Fruit fly (Drosophila melanogaster) whole organism, embryonic: ENCODE data around the gene CG6959.

Source experiments
- BtbVII ChIP-seq: fragments of 200-800 bp; sonication (Bioruptor generic); optimal IDR thresholded peaks from 3 replicates; lab custom pipeline; 2017; ENCODE audit warnings: missing biosample characterization, mild to moderate bottlenecking, missing genetic modification characterization
- CG10147 ChIP-seq: fragments of 200-800 bp; sonication (Bioruptor generic); optimal IDR thresholded peaks from 2 replicates; lab custom pipeline; 2019; ENCODE audit warnings: missing biosample characterization, mild to moderate bottlenecking, missing genetic modification characterization, moderate library complexity
- CG10209 ChIP-seq: fragments of 200-800 bp; sonication (Bioruptor generic); optimal IDR thresholded peaks from 3 replicates; lab custom pipeline; 2017; ENCODE audit warnings: missing biosample characterization, mild to moderate bottlenecking, missing genetic modification characterization, missing genetic modification reagents
- CG1024 ChIP-seq: fragments of 200-800 bp; sonication (Bioruptor generic); IDR thresholded peaks from 2 replicates; pipeline ENCODE4 v1.3.6; 2022; ENCODE audit warnings: missing biosample characterization, missing genetic modification characterization
- CG10267 ChIP-seq: fragments of 200-800 bp; sonication (Bioruptor generic); optimal IDR thresholded peaks from 2 replicates; lab custom pipeline; 2018; ENCODE audit warnings: missing biosample characterization, mild to moderate bottlenecking, missing genetic modification characterization, moderate library complexity
- CG10543 ChIP-seq: fragments of 200-800 bp; sonication (Bioruptor generic); optimal IDR thresholded peaks from 3 replicates; lab custom pipeline; 2017; ENCODE audit warnings: missing biosample characterization, mild to moderate bottlenecking, missing genetic modification characterization, moderate library complexity
- CG13894 ChIP-seq: fragments of 200-800 bp; sonication (Bioruptor generic); optimal IDR thresholded peaks from 3 replicates; lab custom pipeline; 2018; ENCODE audit warnings: missing biosample characterization, mild to moderate bottlenecking, missing genetic modification characterization, moderate library complexity
- CG15696 ChIP-seq: fragments of 200-800 bp; sonication (Bioruptor generic); optimal IDR thresholded peaks from 2 replicates; lab custom pipeline; 2019; ENCODE audit warnings: missing biosample characterization, mild to moderate bottlenecking, missing genetic modification characterization, moderate library complexity
- CG1792 ChIP-seq: fragments of 200-800 bp; sonication (Bioruptor generic); optimal IDR thresholded peaks from 2 replicates; lab custom pipeline; 2016; ENCODE audit warnings: missing biosample characterization, missing genetic modification characterization
- CG2678 ChIP-seq: fragments of 200-800 bp; sonication (Bioruptor generic); optimal IDR thresholded peaks from 3 replicates; lab custom pipeline; 2019; ENCODE audit warnings: missing biosample characterization, mild to moderate bottlenecking, missing genetic modification characterization, moderate library complexity
- CG31365 ChIP-seq: fragments of 200-800 bp; sonication (Bioruptor generic); optimal IDR thresholded peaks from 2 replicates; lab custom pipeline; 2018; ENCODE audit warnings: missing biosample characterization, mild to moderate bottlenecking, missing genetic modification characterization
- CG4617 ChIP-seq: fragments of 200-800 bp; sonication (Bioruptor generic); optimal IDR thresholded peaks from 3 replicates; lab custom pipeline; 2016; ENCODE audit warnings: missing biosample characterization, missing genetic modification characterization, borderline replicate concordance
- CG5180 ChIP-seq: fragments of 200-800 bp; sonication (Bioruptor generic); optimal IDR thresholded peaks from 3 replicates; lab custom pipeline; 2017; ENCODE audit warnings: missing biosample characterization, missing genetic modification characterization, mild to moderate bottlenecking, moderate library complexity, missing genetic modification reagents
- CG9876 ChIP-seq: fragments of 200-800 bp; sonication (Bioruptor generic); optimal IDR thresholded peaks from 2 replicates; lab custom pipeline; 2016; ENCODE audit warnings: missing biosample characterization, missing genetic modification characterization
- CHES-1-like ChIP-seq: fragments of 200-800 bp; sonication (Bioruptor generic); optimal IDR thresholded peaks from 2 replicates; lab custom pipeline; 2016; ENCODE audit warnings: missing biosample characterization, missing genetic modification characterization
- Dek ChIP-seq: fragments of 200-800 bp; sonication (Bioruptor generic); optimal IDR thresholded peaks from 3 replicates; lab custom pipeline; 2019; ENCODE audit warnings: missing biosample characterization, mild to moderate bottlenecking, missing genetic modification characterization, moderate library complexity
- Drgx ChIP-seq: fragments of 200-800 bp; sonication (Bioruptor generic); IDR thresholded peaks from 2 replicates; pipeline ENCODE4 v1.3.6; 2022; ENCODE audit warnings: missing biosample characterization, missing genetic modification characterization
- Eip74EF ChIP-seq, 2 experiments: fragments of 200-800 bp in 1 of 2; fragments of >200 bp in 1 of 2; sonication (Bioruptor generic) in 1 of 2; optimal IDR thresholded peaks; 2 replicates each; lab custom pipeline; 2017 to 2019; ENCODE audit warnings: missing biosample characterization in 2 of 2, missing genetic modification characterization in 2 of 2, mild to moderate bottlenecking in 1 of 2, moderate library complexity in 1 of 2
- Elba2 ChIP-seq: fragments of 200-800 bp; sonication (Bioruptor generic); optimal IDR thresholded peaks from 3 replicates; lab custom pipeline; 2016; ENCODE audit warnings: missing biosample characterization, missing genetic modification characterization
- HLH4C ChIP-seq: fragments of 200-800 bp; sonication (Bioruptor generic); IDR thresholded peaks from 3 replicates; pipeline ENCODE4 v1.3.6; 2022; ENCODE audit warnings: missing biosample characterization, missing genetic modification characterization; ENCODE audit not compliant: partially characterized antibody
- HmgZ ChIP-seq: fragments of 200-800 bp; sonication (Bioruptor generic); optimal IDR thresholded peaks from 2 replicates; lab custom pipeline; 2018; ENCODE audit warnings: missing biosample characterization, mild to moderate bottlenecking, missing genetic modification characterization
- Hmx ChIP-seq: fragments of 200-800 bp; sonication (Bioruptor generic); optimal IDR thresholded peaks from 2 replicates; lab custom pipeline; 2016; ENCODE audit warnings: missing biosample characterization, missing genetic modification characterization
- Hr51 ChIP-seq, 2 experiments: fragments of 200-800 bp; sonication (Bioruptor generic); optimal IDR thresholded peaks; 2 replicates in 1 of 2; 3 replicates in 1 of 2; lab custom pipeline; 2016 to 2018; ENCODE audit warnings: missing biosample characterization in 2 of 2, missing genetic modification characterization in 2 of 2, mild to moderate bottlenecking in 1 of 2, moderate library complexity in 1 of 2
- Hsf ChIP-seq: fragments of 200-800 bp; sonication (Bioruptor generic); optimal IDR thresholded peaks from 3 replicates; lab custom pipeline; 2016; ENCODE audit warnings: missing biosample characterization, missing genetic modification characterization
- Kr ChIP-seq: fragments of 200-800 bp; sonication (Bioruptor generic); optimal IDR thresholded peaks from 2 replicates; lab custom pipeline; 2017; ENCODE audit warnings: missing biosample characterization, mild to moderate bottlenecking, missing genetic modification characterization
- Lpt ChIP-seq: fragments of >200 bp; optimal IDR thresholded peaks from 2 replicates; lab custom pipeline; 2018; ENCODE audit warnings: missing biosample characterization, missing genetic modification characterization
- Med ChIP-seq: fragments of 200-800 bp; sonication (Bioruptor generic); peaks from one replicate; lab custom pipeline; 2016; ENCODE audit warnings: missing biosample characterization, missing genetic modification characterization, mild to moderate bottlenecking, inconsistent platforms, moderate library complexity
- Meics ChIP-seq: fragments of 200-800 bp; sonication (Bioruptor generic); optimal IDR thresholded peaks from 2 replicates; lab custom pipeline; 2017; ENCODE audit warnings: missing biosample characterization, mild to moderate bottlenecking, missing genetic modification characterization
- NFAT ChIP-seq: fragments of 200-800 bp; sonication (Bioruptor generic); IDR thresholded peaks from 2 replicates; pipeline ENCODE4 v1.3.6; 2022; ENCODE audit warnings: missing biosample characterization, missing genetic modification characterization
- Nf-YB ChIP-seq: fragments of 200-800 bp; sonication (Bioruptor generic); optimal IDR thresholded peaks from 3 replicates; lab custom pipeline; 2019; ENCODE audit warnings: missing biosample characterization, mild to moderate bottlenecking, missing genetic modification characterization, moderate library complexity
- ato ChIP-seq: fragments of 200-800 bp; sonication (Bioruptor generic); IDR thresholded peaks from 2 replicates; pipeline ENCODE4 v1.3.6; 2022; ENCODE audit warnings: missing biosample characterization, missing genetic modification characterization; ENCODE audit not compliant: partially characterized antibody
- bab2 ChIP-seq: fragments of 200-800 bp; sonication (Bioruptor generic); optimal IDR thresholded peaks from 2 replicates; lab custom pipeline; 2016; ENCODE audit warnings: missing biosample characterization, missing genetic modification characterization
- caup ChIP-seq: fragments of 200-800 bp; sonication (Bioruptor generic); optimal IDR thresholded peaks from 3 replicates; lab custom pipeline; 2017; ENCODE audit warnings: missing biosample characterization, mild to moderate bottlenecking, missing genetic modification characterization, moderate library complexity; ENCODE audit not compliant: severe bottlenecking
- ftz-f1 ChIP-seq: fragments of 200-800 bp; sonication (Bioruptor generic); optimal IDR thresholded peaks from 2 replicates; lab custom pipeline; 2016; ENCODE audit warnings: missing biosample characterization, missing genetic modification characterization
- grn ChIP-seq: fragments of 200-800 bp; sonication (Bioruptor generic); optimal IDR thresholded peaks from 3 replicates; lab custom pipeline; 2017; ENCODE audit warnings: missing biosample characterization, missing genetic modification characterization
- gsb ChIP-seq: fragments of 200-800 bp; sonication (Bioruptor generic); IDR thresholded peaks from 2 replicates; pipeline ENCODE4 v1.3.6; 2022; ENCODE audit warnings: missing biosample characterization, missing genetic modification characterization
- jigr1 ChIP-seq: fragments of 200-800 bp; sonication (Bioruptor generic); IDR thresholded peaks from 3 replicates; pipeline ENCODE4 v1.3.6; 2022; ENCODE audit warnings: missing biosample characterization, missing genetic modification characterization
- mam ChIP-seq: fragments of 200-800 bp; sonication (Bioruptor generic); optimal IDR thresholded peaks from 3 replicates; lab custom pipeline; 2016; ENCODE audit warnings: missing biosample characterization, missing genetic modification characterization
- oc ChIP-seq: fragments of 200-800 bp; sonication (Bioruptor generic); optimal IDR thresholded peaks from 2 replicates; lab custom pipeline; 2018; ENCODE audit warnings: missing biosample characterization, mild to moderate bottlenecking, missing genetic modification characterization, moderate library complexity
- rib ChIP-seq: fragments of 200-800 bp; sonication (Bioruptor generic); IDR thresholded peaks from 2 replicates; pipeline ENCODE4 v1.3.6; 2022; ENCODE audit warnings: missing biosample characterization, missing genetic modification characterization
- row ChIP-seq: fragments of 200-800 bp; sonication (Bioruptor generic); IDR thresholded peaks from 3 replicates; pipeline ENCODE4 v1.3.6; 2022; ENCODE audit warnings: missing biosample characterization, missing genetic modification characterization
- schlank ChIP-seq: fragments of 200-800 bp; sonication (Bioruptor generic); optimal IDR thresholded peaks from 2 replicates; lab custom pipeline; 2018; ENCODE audit warnings: missing biosample characterization, mild to moderate bottlenecking, missing genetic modification characterization
- sens ChIP-seq: fragments of 200-800 bp; sonication (Bioruptor generic); peaks from one replicate; lab custom pipeline; 2016; ENCODE audit warnings: missing biosample characterization, missing genetic modification characterization
- tgo ChIP-seq: fragments of 200-800 bp; sonication (Bioruptor generic); IDR thresholded peaks from 3 replicates; pipeline ENCODE4 v1.3.6; 2022; ENCODE audit warnings: missing biosample characterization, missing genetic modification characterization
- vvl ChIP-seq: fragments of 200-800 bp; sonication (Bioruptor generic); IDR thresholded peaks from 2 replicates; pipeline ENCODE4 v1.3.6; 2022; ENCODE audit warnings: missing biosample characterization, missing genetic modification characterization

The CG6959 gene

DNA sequence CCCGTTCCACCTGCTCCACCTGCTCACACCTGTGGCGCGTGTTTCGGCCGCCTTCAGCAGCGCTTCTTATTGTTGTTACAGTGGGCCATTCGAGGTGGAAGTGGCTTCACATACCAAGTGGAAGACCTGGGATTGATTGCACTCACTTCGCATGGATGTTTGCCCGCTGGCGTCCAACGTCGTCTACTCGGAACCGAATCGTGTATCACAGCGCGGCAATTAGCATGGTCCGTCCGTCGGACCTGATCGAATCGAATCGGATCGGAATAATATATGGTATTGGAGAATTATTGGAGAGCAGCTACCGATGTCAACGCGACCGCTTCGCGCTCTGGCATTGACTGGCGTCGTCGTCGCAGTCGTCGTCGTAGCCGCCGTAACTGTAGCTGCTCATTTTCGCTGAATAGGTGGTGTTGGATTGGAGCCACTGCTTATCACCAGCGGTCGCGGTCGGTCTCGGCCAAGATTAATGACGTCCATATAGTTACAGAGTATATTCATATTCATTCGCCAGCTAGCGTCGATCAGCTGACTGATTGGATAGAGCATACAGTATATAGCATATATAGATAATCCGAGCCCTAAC, 56.3 kb downstream of the CG6959 start, which contains the start of gene ClC-a (continued):
- TF ChIP-seq CG2678 (tag; lab: Kevin White, UChicago), result peak; percentile 3
- no peak for TF ChIP-seq CG10147
- TF ChIP-seq CG1792, result no peak
- TF ChIP-seq CG15696 (tag; lab: Kevin White, UChicago), result no peak
- peak; percentile 23 for TF ChIP-seq BtbVII (GFP tag; lab: Kevin White, UChicago)
- TF ChIP-seq NFAT (GFP tag; lab: Robert Waterston, UW), result no peak
- no peak for TF ChIP-seq CG31365 (tag; lab: Kevin White, UChicago)
- no peak for TF ChIP-seq Drgx (GFP tag; lab: Robert Waterston, UW)
- TF ChIP-seq oc (tag; lab: Kevin White, UChicago), result no peak
- TF ChIP-seq vvl (GFP tag; lab: Robert Waterston, UW), result 0 out of 2 replicates have a peak, but pooled peaks have one; percentile 11
- TF ChIP-seq Eip74EF (GFP tag; optimal IDR thresholded peaks at IDR 0.05; lab: Kevin White, UChicago), result no peak
- peak; percentile 20 for TF ChIP-seq grn
- no peak for TF ChIP-seq Dek (tag; lab: Kevin White, UChicago)
- TF ChIP-seq gsb, result no peak
- no peak for TF ChIP-seq Kr (GFP tag; lab: Kevin White, UChicago)
- TF ChIP-seq HLH4C (GFP tag; lab: Robert Waterston, UW), result 0 out of 3 replicates have a peak, but pooled peaks have one; percentile 17
- no peak; the same call in 2 of the 3 replicates for TF ChIP-seq row
- no peak for TF ChIP-seq rib
- TF ChIP-seq Hsf (GFP tag; lab: Kevin White, UChicago), result no peak
- peak; percentile 76 for TF ChIP-seq Med (GFP tag; lab: Kevin White, UChicago)
- peak; percentile 45 for TF ChIP-seq ftz-f1 (GFP tag; lab: Kevin White, UChicago)
- TF ChIP-seq Hr51 (GFP tag; optimal IDR thresholded peaks at IDR 0.05; lab: Kevin White, UChicago), result no peak
- TF ChIP-seq jigr1 (GFP tag; lab: Robert Waterston, UW), result no peak
- TF ChIP-seq mam (GFP tag; lab: Kevin White, UChicago), result no peak
- no peak for TF ChIP-seq ato (GFP tag; lab: Robert Waterston, UW)
- TF ChIP-seq Elba2 (GFP tag; lab: Kevin White, UChicago), result no peak
- TF ChIP-seq Nf-YB (GFP tag; lab: Kevin White, UChicago), result no peak
- TF ChIP-seq CG10209 (GFP tag; lab: Kevin White, UChicago), result no peak
- TF ChIP-seq CG13894 (tag; lab: Kevin White, UChicago), result peak; percentile 94
- TF ChIP-seq CG9876 (GFP tag; lab: Kevin White, UChicago), result no peak
- TF ChIP-seq caup (GFP tag; lab: Kevin White, UChicago), result no peak
- TF ChIP-seq CG10543 (GFP tag; lab: Kevin White, UChicago), result peak; percentile 76
- TF ChIP-seq Hmx (GFP tag; lab: Kevin White, UChicago), result no peak
- no peak for TF ChIP-seq HmgZ (tag; lab: Kevin White, UChicago)
- TF ChIP-seq Meics, result peak; percentile 19
- peak; percentile 33 for TF ChIP-seq schlank (tag; lab: Kevin White, UChicago)
- no peak; the same call in 2 of the 3 replicates for TF ChIP-seq tgo (GFP tag; lab: Robert Waterston, UW)
- peak; percentile 18 for TF ChIP-seq CHES-1-like (GFP tag; lab: Kevin White, UChicago)
- TF ChIP-seq CG10267 (tag; lab: Kevin White, UChicago), result no peak
- TF ChIP-seq bab2 (GFP tag; lab: Kevin White, UChicago), result no peak
- no peak for TF ChIP-seq CG4617
- TF ChIP-seq CG1024 (GFP tag; lab: Robert Waterston, UW), result no peak
- TF ChIP-seq Lpt, result no peak
- peak; percentile 81 for TF ChIP-seq sens (GFP tag; lab: Kevin White, UChicago)
- peak; percentile 15 for TF ChIP-seq CG5180 (GFP tag; lab: Kevin White, UChicago)
